Worm (Caenorhabditis elegans) whole organism, L2 larva: ENCODE measurements around the gene nspd-3.

Experiments
- ama-1 ChIP-seq: fragments of 150-350 bp; optimal IDR thresholded peaks from 2 replicates; lab custom pipeline; 2018; ENCODE audit warnings: inconsistent platforms
- ceh-16 ChIP-seq: fragments of 150-350 bp; optimal IDR thresholded peaks from 2 replicates; lab custom pipeline; 2014; ENCODE audit warnings: missing biosample characterization, missing genetic modification characterization
- lin-39 ChIP-seq: fragments of 150-350 bp; optimal IDR thresholded peaks from 2 replicates; lab custom pipeline; 2014; ENCODE audit warnings: missing biosample characterization, missing genetic modification reagents, missing genetic modification characterization
- mdl-1 ChIP-seq, 2 experiments: fragments of 150-350 bp in 1 of 2; sonication (generic microtip) in 1 of 2; optimal IDR thresholded peaks; 2 replicates each; lab custom pipeline; 2017; ENCODE audit warnings: missing biosample characterization in 2 of 2, missing genetic modification characterization in 2 of 2
- nhr-12 ChIP-seq: fragments of 150-350 bp; optimal IDR thresholded peaks from 2 replicates; lab custom pipeline; 2014; ENCODE audit warnings: missing biosample characterization, missing genetic modification characterization
- nhr-237 ChIP-seq: fragments of 150-350 bp; optimal IDR thresholded peaks from 2 replicates; lab custom pipeline; 2014; ENCODE audit warnings: missing biosample characterization, missing genetic modification characterization
- unc-39 ChIP-seq: fragments of 150-350 bp; optimal IDR thresholded peaks from 2 replicates; lab custom pipeline; 2014; ENCODE audit warnings: missing biosample characterization, missing genetic modification characterization
- unc-62 ChIP-seq: fragments of 150-350 bp; optimal IDR thresholded peaks from 2 replicates; lab custom pipeline; 2014; ENCODE audit warnings: missing biosample characterization, missing genetic modification reagents, missing genetic modification characterization

ce11 chrIV:5139189-5139588, 23.7 kb downstream of the nspd-3 start:
- no peak for TF ChIP-seq ama-1 (lab: Kevin White, UChicago)
- TF ChIP-seq nhr-12 (tag; lab: Kevin White, UChicago), result no peak
- TF ChIP-seq nhr-237 (tag; lab: Kevin White, UChicago), result no peak
- no peak for TF ChIP-seq unc-62 (GFP tag; lab: Kevin White, UChicago)
- TF ChIP-seq ceh-16, result no peak
- no peak for TF ChIP-seq mdl-1 (tag; optimal IDR thresholded peaks at IDR 0.05; lab: Kevin White, UChicago)
- no peak for TF ChIP-seq unc-39 (tag; lab: Kevin White, UChicago)
- TF ChIP-seq lin-39 (tag; lab: Kevin White, UChicago), result no peak
